Worm (Caenorhabditis elegans): ENCODE results near the gene M02E1.4.
"Not testable (repeated sequence)": the region's sequence is repeated elsewhere in the genome, so short reads cannot be mapped to it uniquely, and the experiment has no call there.

Gene M02E1.4

DNA sequence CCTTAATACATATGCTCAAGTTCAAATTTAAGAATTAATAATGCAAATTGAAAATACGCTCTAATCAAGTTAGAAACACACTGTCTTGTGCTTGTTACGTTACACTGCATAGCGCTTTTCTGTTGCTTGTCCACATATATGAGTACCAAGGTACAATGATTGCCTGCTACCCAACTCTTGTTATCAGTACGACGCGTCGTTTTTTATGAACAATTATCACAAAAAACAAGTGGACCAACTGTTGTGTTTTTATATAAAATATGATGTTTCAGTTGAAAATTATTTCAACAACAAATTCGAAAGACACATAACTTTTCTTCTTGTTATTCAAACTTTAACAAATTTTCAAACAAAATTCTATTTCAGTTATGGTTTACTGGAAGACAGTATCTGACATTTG is at the start of gene M02E1.4:
Gene M02E1.4 (plus strand): TSS at position 367 of the 400 bp plus-strand sequence.
- TF ChIP-seq ceh-45 (GFP tag; IDR thresholded peaks at IDR 0.05) = no peak
- no peak for TF ChIP-seq ceh-19 (GFP tag; optimal IDR thresholded peaks at IDR 0.05)
- TF ChIP-seq ama-1 (optimal IDR thresholded peaks at IDR 0.05) = no peak
- TF ChIP-seq dve-1 (tag; optimal IDR thresholded peaks at IDR 0.05) = no peak
- TF ChIP-seq ahr-1 (tag; optimal IDR thresholded peaks at IDR 0.05) = no peak
- no peak for TF ChIP-seq ceh-34 (tag; optimal IDR thresholded peaks at IDR 0.05)
- TF ChIP-seq K02D7.2 (tag; optimal IDR thresholded peaks at IDR 0.05) = no peak
- TF ChIP-seq ref-2 (tag; optimal IDR thresholded peaks at IDR 0.05) = no peak
- no peak for TF ChIP-seq nhr-232 (tag; optimal IDR thresholded peaks at IDR 0.05)
- no peak for TF ChIP-seq fkh-10 (GFP tag; optimal IDR thresholded peaks at IDR 0.05)
- no peak for TF ChIP-seq rnt-1 (tag; optimal IDR thresholded peaks at IDR 0.05)

DNA sequence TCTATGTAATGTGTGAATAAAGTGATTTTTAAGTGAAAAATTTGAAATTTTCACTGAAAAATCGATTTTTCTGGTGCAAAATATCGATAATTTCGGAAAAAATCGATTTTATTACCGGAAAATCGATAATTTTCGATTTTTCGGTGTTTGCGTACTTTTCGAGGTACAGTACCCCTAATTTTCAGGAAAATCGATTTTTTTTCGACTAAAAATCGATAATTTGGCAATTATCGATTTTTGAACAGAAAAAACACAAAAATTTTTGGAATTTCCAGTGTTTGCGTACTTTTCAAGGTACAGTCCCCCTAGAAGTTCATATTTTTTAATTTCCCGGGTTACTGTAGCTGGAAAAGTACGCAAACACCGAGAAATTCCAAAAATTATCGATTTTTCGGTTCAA is 41.6 kb upstream of the M02E1.4 start:
- TF ChIP-seq unc-86 (tag; optimal IDR thresholded peaks at IDR 0.05) (no peak), madf-2 (tag; optimal IDR thresholded peaks at IDR 0.05) (no peak), ceh-45 (GFP tag; IDR thresholded peaks at IDR 0.05) (no peak), dve-1 (tag; optimal IDR thresholded peaks at IDR 0.05) (no peak), ceh-48 (tag; optimal IDR thresholded peaks at IDR 0.05) (peak; percentile 26), sdc-2 (tag; optimal IDR thresholded peaks at IDR 0.05) (no peak)

DNA sequence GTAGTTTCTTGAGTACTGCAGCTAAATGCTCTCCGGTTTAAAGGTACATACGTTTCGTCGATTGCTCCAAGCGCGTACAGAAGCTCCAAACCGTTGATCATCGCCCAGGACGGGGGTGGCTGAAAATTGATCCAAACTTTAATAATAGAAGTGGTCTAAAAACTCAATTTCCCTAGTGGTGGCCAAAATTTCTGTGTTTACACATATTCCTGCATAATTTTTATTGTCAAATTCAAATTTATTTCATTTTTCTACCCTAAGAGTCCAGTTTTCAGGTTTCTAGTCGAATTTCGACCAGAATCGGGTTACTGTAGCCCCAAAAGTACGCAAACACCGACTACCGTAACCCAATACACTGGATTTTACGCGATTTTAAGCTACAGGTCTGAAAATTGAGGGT is 39.2 kb upstream of the M02E1.4 start, which contains the start of gene Y108F1.5:
Gene Y108F1.5 (minus strand): TSS at position 101 of the 400 bp plus-strand sequence.
- TF ChIP-seq ceh-6 (GFP tag; optimal IDR thresholded peaks at IDR 0.05); mec-3 (tag; optimal IDR thresholded peaks at IDR 0.05; ENCODE audit: borderline replicate concordance); unc-55 (GFP tag; optimal IDR thresholded peaks at IDR 0.05): not testable (repeated sequence)

DNA sequence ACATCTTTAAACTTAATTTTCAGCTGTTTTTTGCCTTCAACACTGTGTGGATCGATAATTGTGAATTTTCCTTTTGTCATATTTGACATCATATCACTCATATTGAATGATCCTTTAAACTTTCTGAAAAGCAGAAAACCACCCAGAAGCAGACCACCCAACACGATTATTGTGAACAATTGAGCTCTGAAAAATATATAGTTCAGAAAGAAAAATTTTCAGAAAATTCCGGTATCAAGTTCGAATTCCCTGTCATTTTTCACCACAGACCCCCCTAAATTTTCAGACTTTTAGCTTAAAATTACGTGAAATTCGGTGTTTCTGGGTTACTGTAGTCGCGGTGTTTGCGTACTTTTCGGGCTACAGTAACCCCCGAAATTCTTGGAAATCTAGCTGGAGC is 27.0 kb upstream of the M02E1.4 start, which contains the start of gene Y47C4A.1:
Gene Y47C4A.1 (minus strand): TSS at position 101 of the 400 bp plus-strand sequence.
- TF ChIP-seq fkh-6, ahr-1, ceh-9 (tag; optimal IDR thresholded peaks at IDR 0.05): not testable (repeated sequence)

DNA sequence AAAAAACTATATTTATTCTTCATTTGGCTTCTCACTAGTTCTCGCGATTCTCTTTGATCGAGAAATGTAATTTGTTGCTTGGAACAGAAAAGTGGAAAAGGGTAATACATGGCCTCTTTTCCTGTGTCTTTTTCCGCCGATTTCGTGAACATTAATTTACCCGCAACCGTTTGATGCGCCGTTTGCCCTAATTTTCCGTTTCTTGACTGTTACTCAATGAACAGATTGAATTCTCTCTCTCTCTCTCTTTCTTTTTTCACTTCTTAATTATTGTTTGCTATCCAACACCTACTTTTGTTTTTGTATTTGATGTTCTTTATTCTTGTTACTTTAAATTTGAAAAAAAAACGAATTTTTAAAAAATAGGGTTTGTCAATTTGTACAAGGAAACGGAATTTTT is 17.3 kb upstream of the M02E1.4 start:
- no peak for TF ChIP-seq mec-3 (tag; optimal IDR thresholded peaks at IDR 0.05; ENCODE audit: borderline replicate concordance)
- no peak for TF ChIP-seq ztf-16 (tag; optimal IDR thresholded peaks at IDR 0.05)

DNA sequence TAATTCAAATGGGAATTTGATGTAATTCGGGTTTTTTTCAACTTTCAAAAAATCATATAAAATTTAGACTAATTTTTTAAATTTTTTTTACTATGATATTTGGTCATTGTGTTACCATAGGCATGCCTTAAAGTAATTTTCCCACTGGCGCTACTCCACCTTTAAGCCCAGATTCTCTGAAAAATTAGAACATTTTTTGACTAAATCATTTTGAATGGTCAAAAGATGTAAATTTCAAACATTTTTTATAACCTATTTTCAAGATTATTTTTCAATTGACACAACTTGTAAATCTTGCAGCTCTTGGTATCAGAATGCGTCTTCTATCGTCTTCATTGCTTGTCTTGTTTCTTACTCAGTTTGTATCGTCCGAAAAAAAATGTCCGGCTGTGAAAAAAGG is 16.1 kb upstream of the M02E1.4 start, which contains the start of gene R57.2:
Gene R57.2 (plus strand): TSS at position 301 of the 400 bp plus-strand sequence.
- TF ChIP-seq pqm-1 (tag; optimal IDR thresholded peaks at IDR 0.05) = no peak
- no peak for TF ChIP-seq tbx-2 (tag; optimal IDR thresholded peaks at IDR 0.05)
- no peak for TF ChIP-seq hlh-6 (tag; optimal IDR thresholded peaks at IDR 0.05)
- no peak for TF ChIP-seq elt-2 (tag; optimal IDR thresholded peaks at IDR 0.05)
- TF ChIP-seq fkh-10 (GFP tag; optimal IDR thresholded peaks at IDR 0.05) = no peak
- TF ChIP-seq pha-2 (tag; optimal IDR thresholded peaks at IDR 0.05) = no peak
- no peak for TF ChIP-seq sox-2 (GFP tag; IDR thresholded peaks at IDR 0.05)
- no peak for TF ChIP-seq hlh-13 (GFP tag; optimal IDR thresholded peaks at IDR 0.05)
- TF ChIP-seq nhr-232 (tag; optimal IDR thresholded peaks at IDR 0.05) = no peak
- no peak for TF ChIP-seq F13H6.1 (tag; optimal IDR thresholded peaks at IDR 0.05)
- TF ChIP-seq gmeb-2 (tag; optimal IDR thresholded peaks at IDR 0.05) = no peak
- TF ChIP-seq nfya-1 (tag; optimal IDR thresholded peaks at IDR 0.05) = no peak
- no peak for TF ChIP-seq unc-55 (GFP tag; optimal IDR thresholded peaks at IDR 0.05)
- TF ChIP-seq ahr-1 (tag; optimal IDR thresholded peaks at IDR 0.05) = no peak

DNA sequence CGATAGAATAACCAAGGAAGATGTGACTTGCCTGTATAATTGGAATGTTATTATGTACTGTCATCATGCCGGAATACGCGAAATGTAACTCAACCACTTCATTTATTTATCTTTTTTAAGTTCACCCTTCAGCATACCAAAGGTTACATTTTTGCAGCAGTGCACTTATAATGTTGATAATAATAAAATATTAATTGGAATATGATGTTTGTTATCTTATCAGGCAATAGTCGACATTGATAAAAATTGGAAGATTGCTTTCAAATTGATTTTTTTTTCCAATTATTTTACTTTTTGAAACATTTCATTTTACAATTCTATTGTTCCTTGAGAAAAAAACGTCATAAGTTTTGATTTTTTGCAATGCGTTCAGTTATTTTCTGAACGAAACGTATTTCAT is 14.0 kb upstream of the M02E1.4 start:
- TF ChIP-seq eyg-1 (tag; optimal IDR thresholded peaks at IDR 0.05) = no peak
- TF ChIP-seq elt-2 (tag; optimal IDR thresholded peaks at IDR 0.05) = peak; percentile 91
- no peak for TF ChIP-seq elt-4 (tag; optimal IDR thresholded peaks at IDR 0.05)
- TF ChIP-seq ceh-24 (tag; optimal IDR thresholded peaks at IDR 0.05) = no peak
